Worm (Caenorhabditis elegans) whole organism, L1 larva: ENCODE measurements around the gene B0001.3.

ENCODE experiments used
- egl-27 ChIP-seq, 2 experiments: fragments of 150-350 bp in 1 of 2; sonication (generic microtip); optimal IDR thresholded peaks; 3 replicates each; lab custom pipeline; 2017 to 2018; ENCODE audit warnings: missing biosample characterization in 2 of 2, missing genetic modification characterization in 2 of 2, missing genetic modification reagents in 2 of 2
- ets-5 ChIP-seq: fragments of 200-800 bp; sonication (Bioruptor generic); IDR thresholded peaks from 2 replicates; pipeline ENCODE4 v1.3.6; 2022; ENCODE audit warnings: missing genetic modification characterization, missing compliant biosample characterization
- fos-1 ChIP-seq: fragments of 150-350 bp; optimal IDR thresholded peaks from 2 replicates; lab custom pipeline; 2014; ENCODE audit warnings: missing biosample characterization, missing genetic modification characterization
- nhr-11 ChIP-seq: fragments of 150-350 bp; optimal IDR thresholded peaks from 2 replicates; lab custom pipeline; 2014; ENCODE audit warnings: missing biosample characterization, missing genetic modification characterization
- nhr-237 ChIP-seq: fragments of 150-350 bp; optimal IDR thresholded peaks from 2 replicates; lab custom pipeline; 2014; ENCODE audit warnings: missing biosample characterization, missing genetic modification characterization
- nhr-28 ChIP-seq: fragments of 150-350 bp; optimal IDR thresholded peaks from 2 replicates; lab custom pipeline; 2014; ENCODE audit warnings: missing biosample characterization, missing genetic modification characterization
- rnt-1 ChIP-seq: sonication (generic microtip); optimal IDR thresholded peaks from 2 replicates; lab custom pipeline; 2016; ENCODE audit warnings: mild to moderate bottlenecking, missing genetic modification characterization, moderate library complexity, missing compliant biosample characterization
- skn-1 ChIP-seq: fragments of 150-350 bp; optimal IDR thresholded peaks from 2 replicates; lab custom pipeline; 2014; ENCODE audit warnings: missing biosample characterization, missing genetic modification characterization
- snpc-4 ChIP-seq: fragments of 150-350 bp; optimal IDR thresholded peaks from 2 replicates; lab custom pipeline; 2014; ENCODE audit warnings: missing biosample characterization, missing genetic modification characterization
- unc-62 ChIP-seq: fragments of 150-350 bp; optimal IDR thresholded peaks from 2 replicates; lab custom pipeline; 2014; ENCODE audit warnings: missing biosample characterization, missing genetic modification reagents, missing genetic modification characterization
- zag-1 ChIP-seq: fragments of 150-350 bp; optimal IDR thresholded peaks from 2 replicates; lab custom pipeline; 2014; ENCODE audit warnings: missing biosample characterization, missing genetic modification characterization
- ztf-11 ChIP-seq, 2 experiments: sonication (generic microtip); optimal IDR thresholded peaks; 2 replicates each; lab custom pipeline; 2016 to 2017; ENCODE audit warnings: missing genetic modification characterization in 2 of 2, missing biosample characterization in 1 of 2, missing compliant biosample characterization in 1 of 2

- TF ChIP-seq snpc-4 (tag; lab: Kevin White, UChicago) = no peak
- TF ChIP-seq fos-1 = no peak
- no peak for TF ChIP-seq unc-62 (GFP tag; lab: Kevin White, UChicago)
- no peak for TF ChIP-seq egl-27 (tag; optimal IDR thresholded peaks at IDR 0.05; lab: Kevin White, UChicago)
- no peak for TF ChIP-seq zag-1
- TF ChIP-seq nhr-28 (tag; lab: Kevin White, UChicago) = no peak
- TF ChIP-seq ets-5 (GFP tag; lab: Robert Waterston, UW) = no peak
- TF ChIP-seq nhr-237 (tag; lab: Kevin White, UChicago) = no peak
- TF ChIP-seq skn-1 (tag; lab: Kevin White, UChicago) = no peak
- no peak for TF ChIP-seq rnt-1 (tag; lab: Kevin White, UChicago)
- TF ChIP-seq ztf-11 (tag; optimal IDR thresholded peaks at IDR 0.05; lab: Kevin White, UChicago) = no peak
- no peak for TF ChIP-seq nhr-11 (tag; lab: Kevin White, UChicago)
Measured at ce11 chrIV:12126740-12127472, 18.6 kb downstream of the B0001.3 start.
